Worm (Caenorhabditis elegans): ENCODE measurements around the gene lin-29.

lin-29 gene

ce11 chrII:11980110-11980509 lies 45.0 kb upstream of the lin-29 start (continued):
- TF ChIP-seq ztf-25 (GFP tag; IDR thresholded peaks at IDR 0.05) = no peak
- peak; percentile 97 for TF ChIP-seq Y95B8A.8 (GFP tag; IDR thresholded peaks at IDR 0.05)
- TF ChIP-seq sptf-2 (GFP tag; optimal IDR thresholded peaks at IDR 0.05) = no peak
- TF ChIP-seq lsl-1 (GFP tag; optimal IDR thresholded peaks at IDR 0.05) = peak; percentile 85
- TF ChIP-seq ccch-3 (GFP tag; optimal IDR thresholded peaks at IDR 0.05) = peak; percentile 65
- TF ChIP-seq attf-6 (GFP tag; IDR thresholded peaks at IDR 0.05) = no peak
- TF ChIP-seq snpc-1.1 (tag; optimal IDR thresholded peaks at IDR 0.05; ENCODE audit: insufficient read depth) = peak; percentile 16
- TF ChIP-seq snpc-1.3 (tag; optimal IDR thresholded peaks at IDR 0.05; ENCODE audit: insufficient read depth) = peak; percentile 87
- TF ChIP-seq dpl-1 (GFP tag; optimal IDR thresholded peaks at IDR 0.05) = peak; percentile 27
- no peak for TF ChIP-seq lag-1 (GFP tag; IDR thresholded peaks at IDR 0.05)
- TF ChIP-seq C17E4.6 (GFP tag; IDR thresholded peaks at IDR 0.05) = peak; percentile 71
- no peak for TF ChIP-seq him-1 (tag; optimal IDR thresholded peaks at IDR 0.05)
- peak; percentile 62 for TF ChIP-seq B0035.1 (tag; optimal IDR thresholded peaks at IDR 0.05)
- no peak for TF ChIP-seq zfh-2 (GFP tag; conservative IDR thresholded peaks at IDR 0.05)
- peak; percentile 16 for TF ChIP-seq F22D6.2 (tag; optimal IDR thresholded peaks at IDR 0.05)
- peak; percentile 76 for TF ChIP-seq tbp1 (GFP tag; optimal IDR thresholded peaks at IDR 0.05)
- TF ChIP-seq madf-6 (GFP tag; IDR thresholded peaks at IDR 0.05) = no peak; the same call in 1 of the 2 replicates
- TF ChIP-seq efl-1 (GFP tag; optimal IDR thresholded peaks at IDR 0.05) = peak; percentile 55
- TF ChIP-seq lin-26 (GFP tag; IDR thresholded peaks at IDR 0.05) = no peak
- peak; percentile 92 for TF ChIP-seq B0019.2 (GFP tag; conservative IDR thresholded peaks at IDR 0.05)
- TF ChIP-seq cebp-1 (GFP tag; IDR thresholded peaks at IDR 0.05) = no peak; the same call in none of the 2 replicates
- TF ChIP-seq cebp-1 (tag; optimal IDR thresholded peaks at IDR 0.05) = peak; percentile 58
- TF ChIP-seq sea-2 (GFP tag; IDR thresholded peaks at IDR 0.05) = no peak
- peak; percentile 84; the same call in 1 of the 2 replicates for TF ChIP-seq nfyb-1 (GFP tag; IDR thresholded peaks at IDR 0.05)
- no peak for TF ChIP-seq die-1 (tag; optimal IDR thresholded peaks at IDR 0.05)
- peak; percentile 80 for TF ChIP-seq madf-8 (GFP tag; conservative IDR thresholded peaks at IDR 0.05)
- peak; percentile 18 for TF ChIP-seq hrde-1 (tag; optimal IDR thresholded peaks at IDR 0.05; ENCODE audit: borderline replicate concordance)
- peak; percentile 68 for TF ChIP-seq B0336.3 (GFP tag; IDR thresholded peaks at IDR 0.05)
- peak; percentile 96 for TF ChIP-seq lin-54 (GFP tag; optimal IDR thresholded peaks at IDR 0.05)
- no peak; the same call in 1 of the 2 replicates for TF ChIP-seq ekl-4 (GFP tag; IDR thresholded peaks at IDR 0.05)
- peak; percentile 59 for TF ChIP-seq egrh-3 (GFP tag; IDR thresholded peaks at IDR 0.05)
- peak; percentile 23 for TF ChIP-seq snpc-4 (GFP tag; optimal IDR thresholded peaks at IDR 0.05)
- TF ChIP-seq snpc-4 (tag; optimal IDR thresholded peaks at IDR 0.05) = peak in 3 of 4 experiments; percentile 66 to 79 (median 66)
- TF ChIP-seq ceh-91 (GFP tag; IDR thresholded peaks at IDR 0.05) = peak; percentile 92
- peak; percentile 82 for TF ChIP-seq K12H6.12 (tag; optimal IDR thresholded peaks at IDR 0.05)
- TF ChIP-seq akir-1 (GFP tag; optimal IDR thresholded peaks at IDR 0.05) = no peak
- TF ChIP-seq hlh-26 (GFP tag; conservative IDR thresholded peaks at IDR 0.05) = no peak
- no peak for TF ChIP-seq F37B4.10 (GFP tag; IDR thresholded peaks at IDR 0.05)
- peak; percentile 92 for TF ChIP-seq Y53G8AR.9 (GFP tag; conservative IDR thresholded peaks at IDR 0.05)
- TF ChIP-seq mxl-1 (tag; optimal IDR thresholded peaks at IDR 0.05) = no peak
- TF ChIP-seq ceh-79 (tag; optimal IDR thresholded peaks at IDR 0.05) = no peak
- no peak for TF ChIP-seq hmg-20 (GFP tag; IDR thresholded peaks at IDR 0.05)
- no peak for TF ChIP-seq aptf-2 (GFP tag; conservative IDR thresholded peaks at IDR 0.05)
- TF ChIP-seq zim-3 (tag; optimal IDR thresholded peaks at IDR 0.05) = no peak
- peak; percentile 85; the same call in 1 of the 2 replicates for TF ChIP-seq pbrm-1 (GFP tag; IDR thresholded peaks at IDR 0.05)
- TF ChIP-seq unc-130 (GFP tag; optimal IDR thresholded peaks at IDR 0.05) = peak; percentile 44
- peak; percentile 92 for TF ChIP-seq lin-40 (tag; optimal IDR thresholded peaks at IDR 0.05)
- no peak for TF ChIP-seq F57A8.1 (GFP tag; optimal IDR thresholded peaks at IDR 0.05)
- TF ChIP-seq F52B5.7 (tag; optimal IDR thresholded peaks at IDR 0.05) = no peak

Data from whole organism, young adult.